Fruit fly (Drosophila melanogaster) whole organism, embryonic: ENCODE measurements around the gene CG4364.

Source experiments
- Ada2b ChIP-seq: fragments of 200-800 bp; sonication (Bioruptor generic); IDR thresholded peaks from 2 replicates; pipeline ENCODE4 v1.3.6; 2022; ENCODE audit warnings: missing biosample characterization, missing genetic modification characterization
- B-H2 ChIP-seq: fragments of 200-800 bp; sonication (Bioruptor generic); optimal IDR thresholded peaks from 2 replicates; lab custom pipeline; 2018; ENCODE audit warnings: missing biosample characterization, mild to moderate bottlenecking, missing genetic modification characterization
- BtbVII ChIP-seq: fragments of 200-800 bp; sonication (Bioruptor generic); optimal IDR thresholded peaks from 3 replicates; lab custom pipeline; 2017; ENCODE audit warnings: missing biosample characterization, mild to moderate bottlenecking, missing genetic modification characterization
- CG10267 ChIP-seq: fragments of 200-800 bp; sonication (Bioruptor generic); optimal IDR thresholded peaks from 2 replicates; lab custom pipeline; 2018; ENCODE audit warnings: missing biosample characterization, mild to moderate bottlenecking, missing genetic modification characterization, moderate library complexity
- CG10462 ChIP-seq: fragments of 200-800 bp; sonication (Bioruptor generic); optimal IDR thresholded peaks from 2 replicates; lab custom pipeline; 2016; ENCODE audit warnings: missing biosample characterization, missing genetic modification characterization
- CG10565 ChIP-seq: fragments of 200-800 bp; sonication (Bioruptor generic); optimal IDR thresholded peaks from 3 replicates; lab custom pipeline; 2016; ENCODE audit warnings: missing biosample characterization, mild to moderate bottlenecking, missing genetic modification characterization
- CG11093 ChIP-seq: fragments of 200-800 bp; sonication (Bioruptor generic); IDR thresholded peaks from 3 replicates; pipeline ENCODE4 v1.3.6; 2022; ENCODE audit warnings: missing biosample characterization, missing genetic modification characterization
- CG11504 ChIP-seq: fragments of 200-800 bp; sonication (Bioruptor generic); optimal IDR thresholded peaks from 3 replicates; lab custom pipeline; 2019; ENCODE audit warnings: missing biosample characterization, mild to moderate bottlenecking, missing genetic modification characterization, moderate library complexity
- CG11696 ChIP-seq: fragments of 200-800 bp; sonication (Bioruptor generic); IDR thresholded peaks from 2 replicates; pipeline ENCODE4 v1.3.6; 2022; ENCODE audit warnings: missing biosample characterization, missing genetic modification characterization
- CG12299 ChIP-seq: fragments of 200-800 bp; sonication (Bioruptor generic); optimal IDR thresholded peaks from 2 replicates; lab custom pipeline; 2018; ENCODE audit warnings: missing biosample characterization, mild to moderate bottlenecking, missing genetic modification characterization
- CG13123 ChIP-seq: fragments of 200-800 bp; sonication (Bioruptor generic); optimal IDR thresholded peaks from 2 replicates; lab custom pipeline; 2016; ENCODE audit warnings: missing biosample characterization, missing genetic modification characterization
- CG1529 ChIP-seq: fragments of 200-800 bp; sonication (Bioruptor generic); optimal IDR thresholded peaks from 3 replicates; lab custom pipeline; 2018; ENCODE audit warnings: missing biosample characterization, missing genetic modification characterization
- CG1602 ChIP-seq: fragments of 200-800 bp; sonication (Bioruptor generic); optimal IDR thresholded peaks from 3 replicates; lab custom pipeline; 2016; ENCODE audit warnings: missing biosample characterization, missing genetic modification characterization
- CG1647 ChIP-seq: fragments of 200-800 bp; sonication (Bioruptor generic); optimal IDR thresholded peaks from 3 replicates; lab custom pipeline; 2016; ENCODE audit warnings: missing biosample characterization, missing genetic modification characterization
- CG17186 ChIP-seq: fragments of 200-800 bp; sonication (Bioruptor generic); optimal IDR thresholded peaks from 3 replicates; lab custom pipeline; 2017; ENCODE audit warnings: missing biosample characterization, missing genetic modification reagents, missing genetic modification characterization
- CG17612 ChIP-seq: fragments of 200-800 bp; sonication (Bioruptor generic); IDR thresholded peaks from 2 replicates; pipeline ENCODE4 v1.3.6; 2022; ENCODE audit warnings: missing biosample characterization, missing genetic modification characterization
- CG18764 ChIP-seq: fragments of 200-800 bp; sonication (Bioruptor generic); optimal IDR thresholded peaks from 3 replicates; lab custom pipeline; 2016; ENCODE audit warnings: missing biosample characterization, missing genetic modification characterization
- CG2129 ChIP-seq: fragments of 200-800 bp; sonication (Bioruptor generic); IDR thresholded peaks from 2 replicates; pipeline ENCODE4 v1.3.6; 2022; ENCODE audit warnings: missing biosample characterization, missing genetic modification characterization; ENCODE audit not compliant: partially characterized antibody
- CG2199 ChIP-seq: fragments of 200-800 bp; sonication (Bioruptor generic); IDR thresholded peaks from 3 replicates; pipeline ENCODE4 v1.3.6; 2022; ENCODE audit warnings: missing biosample characterization, missing genetic modification characterization
- CG3726 ChIP-seq: fragments of 200-800 bp; sonication (Bioruptor generic); IDR thresholded peaks from 3 replicates; pipeline ENCODE4, ENCODE4 v1.3.6; 2022; ENCODE audit warnings: missing biosample characterization, missing genetic modification characterization
- CG4328 ChIP-seq: fragments of 200-800 bp; sonication (Bioruptor generic); optimal IDR thresholded peaks from 3 replicates; lab custom pipeline; 2017; ENCODE audit warnings: missing biosample characterization, missing genetic modification reagents, missing genetic modification characterization
- CG4730 ChIP-seq: fragments of 200-800 bp; sonication (Bioruptor generic); IDR thresholded peaks from 2 replicates; pipeline ENCODE4 v1.3.6; 2022; ENCODE audit warnings: missing biosample characterization, missing genetic modification characterization
- CG6683 ChIP-seq: fragments of 200-800 bp; sonication (Bioruptor generic); optimal IDR thresholded peaks from 2 replicates; lab custom pipeline; 2017; ENCODE audit warnings: missing biosample characterization, mild to moderate bottlenecking, missing genetic modification characterization, missing genetic modification reagents
- CG6854 ChIP-seq: fragments of 200-800 bp; sonication (Bioruptor generic); optimal IDR thresholded peaks from 3 replicates; lab custom pipeline; 2017; ENCODE audit warnings: missing biosample characterization, mild to moderate bottlenecking, missing genetic modification characterization
- CG7987 ChIP-seq: fragments of 200-800 bp; sonication (Bioruptor generic); optimal IDR thresholded peaks from 2 replicates; lab custom pipeline; 2018; ENCODE audit warnings: missing biosample characterization, mild to moderate bottlenecking, missing genetic modification characterization, moderate library complexity
- CG8281 ChIP-seq: fragments of 200-800 bp; sonication (Bioruptor generic); optimal IDR thresholded peaks from 2 replicates; lab custom pipeline; 2018; ENCODE audit warnings: missing biosample characterization, mild to moderate bottlenecking, missing genetic modification characterization, moderate library complexity
- CG8924 ChIP-seq: fragments of 200-800 bp; optimal IDR thresholded peaks from 3 replicates; lab custom pipeline; 2019; ENCODE audit warnings: missing biosample characterization, mild to moderate bottlenecking, missing genetic modification characterization, moderate library complexity
- CHES-1-like ChIP-seq: fragments of 200-800 bp; sonication (Bioruptor generic); optimal IDR thresholded peaks from 2 replicates; lab custom pipeline; 2016; ENCODE audit warnings: missing biosample characterization, missing genetic modification characterization
- Dad ChIP-seq: fragments of 200-800 bp; sonication (Bioruptor generic); optimal IDR thresholded peaks from 3 replicates; lab custom pipeline; 2016; ENCODE audit warnings: missing biosample characterization, missing genetic modification characterization
- Doc2 ChIP-seq: fragments of 200-800 bp; sonication (Bioruptor generic); IDR thresholded peaks from 2 replicates; pipeline ENCODE4 v1.3.6; 2022; ENCODE audit warnings: missing biosample characterization, missing genetic modification characterization
- Ets65A ChIP-seq: fragments of 200-800 bp; sonication (Bioruptor generic); peaks from one replicate; lab custom pipeline; 2016; ENCODE audit warnings: missing biosample characterization, missing genetic modification characterization
- Gsc ChIP-seq: fragments of 200-800 bp; sonication (Bioruptor generic); IDR thresholded peaks from 2 replicates; pipeline ENCODE4 v1.3.6; 2022; ENCODE audit warnings: missing biosample characterization, missing genetic modification characterization
- H2.0 ChIP-seq: fragments of 200-800 bp; sonication (Bioruptor generic); IDR thresholded peaks from 2 replicates; pipeline ENCODE4 v1.3.6; 2022; ENCODE audit warnings: missing biosample characterization, missing genetic modification characterization
- HLHmδ ChIP-seq: fragments of 200-800 bp; sonication (Bioruptor generic); optimal IDR thresholded peaks from 2 replicates; lab custom pipeline; 2018; ENCODE audit warnings: missing biosample characterization, mild to moderate bottlenecking, missing genetic modification characterization, moderate library complexity
- HmgD ChIP-seq: fragments of 200-800 bp; sonication (Bioruptor generic); optimal IDR thresholded peaks from 3 replicates; lab custom pipeline; 2016; ENCODE audit warnings: missing biosample characterization, missing genetic modification characterization
- Hmx ChIP-seq: fragments of 200-800 bp; sonication (Bioruptor generic); optimal IDR thresholded peaks from 2 replicates; lab custom pipeline; 2016; ENCODE audit warnings: missing biosample characterization, missing genetic modification characterization
- NC2α ChIP-seq: fragments of 200-800 bp; sonication (Bioruptor generic); optimal IDR thresholded peaks from 2 replicates; lab custom pipeline; 2016; ENCODE audit warnings: missing biosample characterization, missing genetic modification characterization
- Optix ChIP-seq: fragments of 200-800 bp; sonication (Bioruptor generic); IDR thresholded peaks from 3 replicates; pipeline ENCODE4 v1.3.6; 2022; ENCODE audit warnings: missing biosample characterization, missing genetic modification characterization
- Taf1 ChIP-seq: fragments of 200-800 bp; sonication (Bioruptor generic); IDR thresholded peaks from 2 replicates; pipeline ENCODE4 v1.3.6; 2022; ENCODE audit warnings: missing biosample characterization, missing genetic modification characterization
- Vsx1 ChIP-seq: fragments of 200-800 bp; sonication (Bioruptor generic); optimal IDR thresholded peaks from 2 replicates; lab custom pipeline; 2017; ENCODE audit warnings: missing biosample characterization, mild to moderate bottlenecking, missing genetic modification characterization, missing genetic modification reagents
- abd-A ChIP-seq: fragments of 200-800 bp; sonication (Bioruptor generic); optimal IDR thresholded peaks from 3 replicates; lab custom pipeline; 2019; ENCODE audit warnings: missing biosample characterization, mild to moderate bottlenecking, missing genetic modification characterization, moderate library complexity
- ash1 ChIP-seq: fragments of 200-800 bp; sonication (Bioruptor generic); optimal IDR thresholded peaks from 2 replicates; lab custom pipeline; 2018; ENCODE audit warnings: missing biosample characterization, mild to moderate bottlenecking, missing genetic modification characterization
- dati ChIP-seq: fragments of 200-800 bp; sonication (Bioruptor generic); IDR thresholded peaks from 2 replicates; pipeline ENCODE4 v1.3.6; 2022; ENCODE audit warnings: missing biosample characterization, missing genetic modification characterization
- gt ChIP-seq: fragments of 200-800 bp; sonication (Bioruptor generic); IDR thresholded peaks from 2 replicates; pipeline ENCODE4 v1.3.6; 2022; ENCODE audit warnings: missing biosample characterization, missing genetic modification characterization
- pan ChIP-seq, 4 experiments: fragments of >200 bp in 3 of 4; fragments of 200-800 bp in 1 of 4; sonication (Bioruptor generic) in 1 of 4; optimal IDR thresholded peaks in 3 of 4; IDR thresholded peaks in 1 of 4; 2 replicates each; pipeline versions ENCODE4 v1.3.6 to Lab custom; 2017 to 2022; ENCODE audit warnings: missing biosample characterization in 2 of 4, missing genetic modification characterization in 2 of 4, mixed read lengths in 1 of 4
- pfk ChIP-seq: fragments of 200-800 bp; sonication (Bioruptor generic); optimal IDR thresholded peaks from 2 replicates; lab custom pipeline; 2018; ENCODE audit warnings: missing biosample characterization, mild to moderate bottlenecking, missing genetic modification characterization, moderate library complexity
- tgo ChIP-seq: fragments of 200-800 bp; sonication (Bioruptor generic); IDR thresholded peaks from 3 replicates; pipeline ENCODE4 v1.3.6; 2022; ENCODE audit warnings: missing biosample characterization, missing genetic modification characterization
- vvl ChIP-seq: fragments of 200-800 bp; sonication (Bioruptor generic); IDR thresholded peaks from 2 replicates; pipeline ENCODE4 v1.3.6; 2022; ENCODE audit warnings: missing biosample characterization, missing genetic modification characterization

CG4364 gene

DNA sequence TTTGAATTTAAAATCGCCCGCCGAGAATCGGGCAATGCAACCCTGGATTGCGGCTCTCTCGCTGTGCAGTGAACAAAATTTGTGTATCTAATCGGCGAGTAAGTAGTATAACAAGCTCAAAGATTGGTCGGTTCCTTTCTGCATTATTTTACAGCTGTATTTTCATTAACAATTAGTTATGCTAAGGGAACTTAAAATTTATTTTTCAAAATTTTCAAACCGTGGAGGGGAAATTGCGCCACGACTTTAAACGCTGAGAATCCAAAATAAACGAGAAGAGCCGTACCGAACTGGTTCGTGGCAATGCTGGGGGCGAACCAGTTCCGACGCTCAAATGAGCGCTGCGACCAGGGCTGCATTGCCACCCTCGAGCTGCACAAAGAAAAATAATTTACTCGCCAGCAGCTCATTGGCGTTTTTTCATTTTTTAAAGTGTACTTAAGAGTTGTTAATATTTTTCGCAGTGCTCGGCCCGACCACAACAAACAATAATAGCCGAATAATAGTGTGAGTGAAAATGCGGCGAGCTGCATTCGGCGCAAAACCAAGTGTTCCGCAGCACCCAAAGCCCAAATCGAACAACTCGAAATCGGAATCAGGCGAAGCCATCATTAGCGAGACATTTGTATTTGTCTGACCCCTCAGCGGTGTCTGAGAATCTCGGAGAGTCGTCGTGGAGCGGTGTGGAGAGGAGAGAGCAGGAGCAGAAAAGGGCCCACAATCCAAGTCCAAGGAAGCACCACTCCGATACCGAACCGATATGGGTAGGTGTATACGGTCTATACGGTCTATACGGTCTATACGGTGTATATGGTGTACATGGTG is 47.1 kb upstream of the CG4364 start, which contains the start of gene zf30C (continued):
- peak; percentile 26 for TF ChIP-seq CG6854 (GFP tag; lab: Kevin White, UChicago)
- peak; percentile 79 for TF ChIP-seq B-H2 (GFP tag; lab: Kevin White, UChicago)
- peak; percentile 43 for TF ChIP-seq CG7987 (GFP tag; lab: Kevin White, UChicago)
- peak; percentile 74 for TF ChIP-seq CG11504
- peak; percentile 90 for TF ChIP-seq HmgD (GFP tag; lab: Kevin White, UChicago)
- peak; percentile 75 for TF ChIP-seq CG1602 (GFP tag; lab: Kevin White, UChicago)
- TF ChIP-seq CG11696 = peak; percentile 61; the same call in 1 of the 2 replicates
- TF ChIP-seq pfk (GFP tag; lab: Kevin White, UChicago) = peak; percentile 20
- peak; percentile 59 for TF ChIP-seq CG10462 (GFP tag; lab: Kevin White, UChicago)
- peak; percentile 67 for TF ChIP-seq Hmx (GFP tag; lab: Kevin White, UChicago)
- TF ChIP-seq NC2α (GFP tag; lab: Kevin White, UChicago) = peak; percentile 76
- TF ChIP-seq CG4730 (GFP tag; lab: Robert Waterston, UW) = peak; percentile 77
- TF ChIP-seq H2.0 (GFP tag; lab: Robert Waterston, UW) = peak; percentile 82
- peak; percentile 51 for TF ChIP-seq CG1529 (GFP tag; lab: Kevin White, UChicago)
- peak; percentile 76 for TF ChIP-seq Ada2b
- peak; percentile 81 for TF ChIP-seq Dad (GFP tag; lab: Kevin White, UChicago)
- peak; percentile 72 for TF ChIP-seq CG12299 (tag; lab: Kevin White, UChicago)
- TF ChIP-seq Optix (GFP tag; lab: Robert Waterston, UW) = peak; percentile 80
- TF ChIP-seq CG13123 (GFP tag; lab: Kevin White, UChicago) = peak; percentile 78
- no peak for TF ChIP-seq pan (optimal IDR thresholded peaks at IDR 0.05; lab: Kevin White, UChicago)
- peak in 1 of 2 experiments; percentile 87 for TF ChIP-seq pan (GFP tag; optimal IDR thresholded peaks at IDR 0.05 in 1 of 2, IDR thresholded peaks at IDR 0.05 in 1 of 2)
- no peak for TF ChIP-seq CG2129
- TF ChIP-seq CG10267 (tag; lab: Kevin White, UChicago) = peak; percentile 70
- peak; percentile 68 for TF ChIP-seq Gsc
- TF ChIP-seq dati (GFP tag; lab: Robert Waterston, UW) = peak; percentile 55; the same call in 1 of the 2 replicates
- no peak for TF ChIP-seq ash1
- TF ChIP-seq gt (GFP tag; lab: Robert Waterston, UW) = peak; percentile 47; the same call in 1 of the 2 replicates
- TF ChIP-seq HLHmδ (GFP tag; lab: Kevin White, UChicago) = no peak
- peak; percentile 70 for TF ChIP-seq CG8924 (tag; lab: Kevin White, UChicago)
- TF ChIP-seq CG17612 = 0 out of 2 replicates have a peak, but pooled peaks have one; percentile 18
- TF ChIP-seq CG4328 (GFP tag; lab: Kevin White, UChicago) = peak; percentile 75
- TF ChIP-seq Ets65A (GFP tag; lab: Kevin White, UChicago) = peak; percentile 98
- peak; percentile 94 for TF ChIP-seq vvl (GFP tag; lab: Robert Waterston, UW)
- TF ChIP-seq Vsx1 = peak; percentile 25
- peak; percentile 78 for TF ChIP-seq tgo (GFP tag; lab: Robert Waterston, UW)
- TF ChIP-seq BtbVII = peak; percentile 57
- peak; percentile 78; the same call in 2 of the 3 replicates for TF ChIP-seq CG11093 (GFP tag; lab: Robert Waterston, UW)
- peak; percentile 16 for TF ChIP-seq abd-A (tag; lab: Kevin White, UChicago)
- TF ChIP-seq CHES-1-like = peak; percentile 93
- peak; percentile 77 for TF ChIP-seq CG1647 (GFP tag; lab: Kevin White, UChicago)
- no peak for TF ChIP-seq CG10565
- peak; percentile 79; the same call in 2 of the 3 replicates for TF ChIP-seq CG2199 (GFP tag; lab: Robert Waterston, UW)
- peak; percentile 78 for TF ChIP-seq CG18764 (GFP tag; lab: Kevin White, UChicago)
- TF ChIP-seq Doc2 (GFP tag; lab: Robert Waterston, UW) = 0 out of 2 replicates have a peak, but pooled peaks have one; percentile 53
- peak; percentile 86; the same call in 2 of the 3 replicates for TF ChIP-seq CG3726 (GFP tag; lab: Robert Waterston, UW)
- TF ChIP-seq CG8281 (tag; lab: Kevin White, UChicago) = peak; percentile 46
- peak; percentile 69 for TF ChIP-seq CG17186 (GFP tag; lab: Kevin White, UChicago)
- peak; percentile 64 for TF ChIP-seq Taf1 (GFP tag; lab: Robert Waterston, UW)
- peak; percentile 51 for TF ChIP-seq CG6683 (GFP tag; lab: Kevin White, UChicago)
